Fruit fly (Drosophila melanogaster) whole organism, embryonic: ENCODE results near the gene mRpS31.

Source experiments
- Bdp1 ChIP-seq: fragments of 200-800 bp; sonication (Bioruptor generic); optimal IDR thresholded peaks from 3 replicates; lab custom pipeline; 2016; ENCODE audit warnings: missing biosample characterization, missing genetic modification characterization
- Blimp-1 ChIP-seq: fragments of 200-800 bp; sonication (Bioruptor generic); optimal IDR thresholded peaks from 3 replicates; lab custom pipeline; 2018; ENCODE audit warnings: missing biosample characterization, missing genetic modification characterization, mild to moderate bottlenecking, moderate library complexity, missing genetic modification reagents
- CG13894 ChIP-seq: fragments of 200-800 bp; sonication (Bioruptor generic); optimal IDR thresholded peaks from 3 replicates; lab custom pipeline; 2018; ENCODE audit warnings: missing biosample characterization, mild to moderate bottlenecking, missing genetic modification characterization, moderate library complexity
- CG16813 ChIP-seq: fragments of 200-800 bp; sonication (Bioruptor generic); IDR thresholded peaks from 3 replicates; pipeline ENCODE4 v1.3.6; 2022; ENCODE audit warnings: missing biosample characterization, missing genetic modification characterization; ENCODE audit not compliant: partially characterized antibody
- CG17568 ChIP-seq: fragments of 200-800 bp; sonication (Bioruptor generic); optimal IDR thresholded peaks from 2 replicates; lab custom pipeline; 2018; ENCODE audit warnings: missing biosample characterization, mild to moderate bottlenecking, missing genetic modification characterization, moderate library complexity
- CG1792 ChIP-seq: fragments of 200-800 bp; sonication (Bioruptor generic); optimal IDR thresholded peaks from 2 replicates; lab custom pipeline; 2016; ENCODE audit warnings: missing biosample characterization, missing genetic modification characterization
- CG2129 ChIP-seq: fragments of 200-800 bp; sonication (Bioruptor generic); IDR thresholded peaks from 2 replicates; pipeline ENCODE4 v1.3.6; 2022; ENCODE audit warnings: missing biosample characterization, missing genetic modification characterization; ENCODE audit not compliant: partially characterized antibody
- CG2875 ChIP-seq: fragments of 200-800 bp; sonication (Bioruptor generic); optimal IDR thresholded peaks from 2 replicates; lab custom pipeline; 2017; ENCODE audit warnings: missing biosample characterization, mild to moderate bottlenecking, missing genetic modification characterization, missing genetic modification reagents
- CG30403 ChIP-seq: fragments of 200-800 bp; sonication (Bioruptor generic); optimal IDR thresholded peaks from 3 replicates; lab custom pipeline; 2016; ENCODE audit warnings: missing biosample characterization, missing genetic modification characterization
- CG31388 ChIP-seq: fragments of 200-800 bp; sonication (Bioruptor generic); optimal IDR thresholded peaks from 2 replicates; lab custom pipeline; 2016; ENCODE audit warnings: missing biosample characterization, missing genetic modification characterization
- CG3407 ChIP-seq: fragments of 200-800 bp; sonication (Bioruptor generic); optimal IDR thresholded peaks from 2 replicates; lab custom pipeline; 2018; ENCODE audit warnings: missing biosample characterization, mild to moderate bottlenecking, missing genetic modification characterization
- CG34376 ChIP-seq: fragments of 200-800 bp; sonication (Bioruptor generic); optimal IDR thresholded peaks from 2 replicates; lab custom pipeline; 2018; ENCODE audit warnings: missing biosample characterization, mild to moderate bottlenecking, missing genetic modification characterization
- CG4730 ChIP-seq: fragments of 200-800 bp; sonication (Bioruptor generic); IDR thresholded peaks from 2 replicates; pipeline ENCODE4 v1.3.6; 2022; ENCODE audit warnings: missing biosample characterization, missing genetic modification characterization
- CG6272 ChIP-seq: fragments of 200-800 bp; sonication (Bioruptor generic); IDR thresholded peaks from 2 replicates; pipeline ENCODE4 v1.3.6; 2022; ENCODE audit warnings: missing biosample characterization, missing genetic modification characterization
- CG7556 ChIP-seq: fragments of 200-800 bp; sonication (Bioruptor generic); optimal IDR thresholded peaks from 2 replicates; lab custom pipeline; 2017; ENCODE audit warnings: missing biosample characterization, mild to moderate bottlenecking, missing genetic modification characterization
- CG8388 ChIP-seq: fragments of 200-800 bp; sonication (Bioruptor generic); optimal IDR thresholded peaks from 2 replicates; lab custom pipeline; 2019; ENCODE audit warnings: missing biosample characterization, mild to moderate bottlenecking, missing genetic modification characterization, moderate library complexity
- CG9797 ChIP-seq: fragments of 200-800 bp; sonication (Bioruptor generic); optimal IDR thresholded peaks from 3 replicates; lab custom pipeline; 2018; ENCODE audit warnings: missing biosample characterization, mild to moderate bottlenecking, missing genetic modification characterization
- D ChIP-seq, 2 experiments: fragments of 200-800 bp in 1 of 2; fragments of >200 bp in 1 of 2; sonication (Bioruptor generic) in 1 of 2; optimal IDR thresholded peaks; 2 replicates in 1 of 2; 3 replicates in 1 of 2; lab custom pipeline; 2017; ENCODE audit warnings: mild to moderate bottlenecking in 1 of 2, missing biosample characterization in 1 of 2, missing genetic modification characterization in 1 of 2, missing genetic modification reagents in 1 of 2
- HLH3B ChIP-seq: fragments of 200-800 bp; sonication (Bioruptor generic); IDR thresholded peaks from 2 replicates; pipeline ENCODE4 v1.3.6; 2022; ENCODE audit warnings: missing biosample characterization, missing genetic modification characterization
- Hey ChIP-seq: fragments of 200-800 bp; sonication (Bioruptor generic); optimal IDR thresholded peaks from 3 replicates; lab custom pipeline; 2018; ENCODE audit warnings: missing biosample characterization, mild to moderate bottlenecking, missing genetic modification characterization
- Hmx ChIP-seq: fragments of 200-800 bp; sonication (Bioruptor generic); optimal IDR thresholded peaks from 2 replicates; lab custom pipeline; 2016; ENCODE audit warnings: missing biosample characterization, missing genetic modification characterization
- Hr51 ChIP-seq, 2 experiments: fragments of 200-800 bp; sonication (Bioruptor generic); optimal IDR thresholded peaks; 2 replicates in 1 of 2; 3 replicates in 1 of 2; lab custom pipeline; 2016 to 2018; ENCODE audit warnings: missing biosample characterization in 2 of 2, missing genetic modification characterization in 2 of 2, mild to moderate bottlenecking in 1 of 2, moderate library complexity in 1 of 2
- Lhr ChIP-seq: fragments of 200-800 bp; sonication (Bioruptor generic); optimal IDR thresholded peaks from 3 replicates; lab custom pipeline; 2017; ENCODE audit warnings: mild to moderate bottlenecking, missing biosample characterization, missing genetic modification reagents, missing genetic modification characterization
- Myb ChIP-seq: fragments of 200-800 bp; sonication (Bioruptor generic); optimal IDR thresholded peaks from 2 replicates; lab custom pipeline; 2016; ENCODE audit warnings: missing biosample characterization, missing genetic modification characterization
- NK7.1 ChIP-seq: fragments of 200-800 bp; sonication (Bioruptor generic); optimal IDR thresholded peaks from 3 replicates; lab custom pipeline; 2016; ENCODE audit warnings: missing biosample characterization, missing genetic modification characterization
- Nf-YB ChIP-seq: fragments of 200-800 bp; sonication (Bioruptor generic); optimal IDR thresholded peaks from 3 replicates; lab custom pipeline; 2019; ENCODE audit warnings: missing biosample characterization, mild to moderate bottlenecking, missing genetic modification characterization, moderate library complexity
- Ravus ChIP-seq: fragments of 200-800 bp; sonication (Bioruptor generic); IDR thresholded peaks from 2 replicates; pipeline ENCODE4 v1.3.6; 2022; ENCODE audit warnings: missing biosample characterization, missing genetic modification characterization
- Sin3A ChIP-seq: fragments of >200 bp; optimal IDR thresholded peaks from 2 replicates; lab custom pipeline; 2018
- Six4 ChIP-seq: fragments of 200-800 bp; sonication (Bioruptor generic); optimal IDR thresholded peaks from 2 replicates; lab custom pipeline; 2016; ENCODE audit warnings: missing biosample characterization, missing genetic modification characterization
- Spps ChIP-seq: fragments of 200-800 bp; sonication (Bioruptor generic); optimal IDR thresholded peaks from 2 replicates; lab custom pipeline; 2018; ENCODE audit warnings: missing biosample characterization, mild to moderate bottlenecking, missing genetic modification characterization
- Trl ChIP-seq, 3 experiments: fragments of >200 bp in 2 of 3; fragments of 200-800 bp in 1 of 3; sonication (Bioruptor generic) in 1 of 3; optimal IDR thresholded peaks; 2 replicates in 1 of 3; 3 replicates in 2 of 3; lab custom pipeline; 2016 to 2017; ENCODE audit warnings: missing biosample characterization in 1 of 3, missing genetic modification characterization in 1 of 3
- ato ChIP-seq: fragments of 200-800 bp; sonication (Bioruptor generic); IDR thresholded peaks from 2 replicates; pipeline ENCODE4 v1.3.6; 2022; ENCODE audit warnings: missing biosample characterization, missing genetic modification characterization; ENCODE audit not compliant: partially characterized antibody
- bcd ChIP-seq: fragments of 200-800 bp; sonication (Bioruptor generic); optimal IDR thresholded peaks from 2 replicates; lab custom pipeline; 2017; ENCODE audit warnings: missing biosample characterization, mild to moderate bottlenecking, missing genetic modification characterization
- bsh ChIP-seq, 2 experiments: fragments of 200-800 bp; sonication (Bioruptor generic); optimal IDR thresholded peaks; 2 replicates each; lab custom pipeline; 2017 to 2018; ENCODE audit warnings: mild to moderate bottlenecking in 2 of 2, missing biosample characterization in 2 of 2, missing genetic modification characterization in 2 of 2, moderate library complexity in 1 of 2
- ci ChIP-seq: fragments of 200-800 bp; sonication (Bioruptor generic); IDR thresholded peaks from 3 replicates; pipeline ENCODE4 v1.3.6; 2022; ENCODE audit warnings: missing biosample characterization, missing genetic modification characterization
- dm ChIP-seq: fragments of 200-800 bp; sonication (Bioruptor generic); optimal IDR thresholded peaks from 3 replicates; lab custom pipeline; 2016; ENCODE audit warnings: missing biosample characterization, missing genetic modification characterization
- dmrt99B ChIP-seq: fragments of 200-800 bp; sonication (Bioruptor generic); optimal IDR thresholded peaks from 2 replicates; lab custom pipeline; 2018; ENCODE audit warnings: missing biosample characterization, mild to moderate bottlenecking, missing genetic modification characterization, moderate library complexity
- fd64A ChIP-seq: fragments of 200-800 bp; sonication (Bioruptor generic); optimal IDR thresholded peaks from 3 replicates; lab custom pipeline; 2018; ENCODE audit warnings: missing biosample characterization, mild to moderate bottlenecking, missing genetic modification characterization
- h ChIP-seq: fragments of >200 bp; optimal IDR thresholded peaks from 2 replicates; lab custom pipeline; 2017
- kni ChIP-seq: fragments of 200-800 bp; sonication (Bioruptor generic); optimal IDR thresholded peaks from 3 replicates; lab custom pipeline; 2017; ENCODE audit warnings: mild to moderate bottlenecking, missing biosample characterization, missing genetic modification reagents, missing genetic modification characterization
- mam ChIP-seq: fragments of 200-800 bp; sonication (Bioruptor generic); optimal IDR thresholded peaks from 3 replicates; lab custom pipeline; 2016; ENCODE audit warnings: missing biosample characterization, missing genetic modification characterization
- nau ChIP-seq: fragments of 200-800 bp; sonication (Bioruptor generic); optimal IDR thresholded peaks from 3 replicates; lab custom pipeline; 2017; ENCODE audit warnings: missing biosample characterization, mild to moderate bottlenecking, missing genetic modification characterization, missing genetic modification reagents
- odd ChIP-seq: fragments of 200-800 bp; sonication (Bioruptor generic); optimal IDR thresholded peaks from 2 replicates; lab custom pipeline; 2017; ENCODE audit warnings: missing biosample characterization, mild to moderate bottlenecking, missing genetic modification characterization
- peb ChIP-seq: fragments of 200-800 bp; sonication (Bioruptor generic); IDR thresholded peaks from 2 replicates; pipeline ENCODE4 v1.3.6; 2022; ENCODE audit warnings: missing biosample characterization, missing genetic modification characterization
- ranshi ChIP-seq: fragments of 200-800 bp; sonication (Bioruptor generic); IDR thresholded peaks from 2 replicates; pipeline ENCODE4 v1.3.6; 2022; ENCODE audit warnings: missing biosample characterization, missing genetic modification characterization
- row ChIP-seq: fragments of 200-800 bp; sonication (Bioruptor generic); IDR thresholded peaks from 3 replicates; pipeline ENCODE4 v1.3.6; 2022; ENCODE audit warnings: missing biosample characterization, missing genetic modification characterization
- slou ChIP-seq: fragments of 200-800 bp; sonication (Bioruptor generic); optimal IDR thresholded peaks from 3 replicates; lab custom pipeline; 2016; ENCODE audit warnings: missing biosample characterization, missing genetic modification characterization
- tap ChIP-seq: fragments of 200-800 bp; optimal IDR thresholded peaks from 3 replicates; lab custom pipeline; 2019; ENCODE audit warnings: missing biosample characterization, mild to moderate bottlenecking, missing genetic modification characterization, moderate library complexity
- yki ChIP-seq: fragments of >200 bp; optimal IDR thresholded peaks from 3 replicates; lab custom pipeline; 2018

The mRpS31 gene

DNA sequence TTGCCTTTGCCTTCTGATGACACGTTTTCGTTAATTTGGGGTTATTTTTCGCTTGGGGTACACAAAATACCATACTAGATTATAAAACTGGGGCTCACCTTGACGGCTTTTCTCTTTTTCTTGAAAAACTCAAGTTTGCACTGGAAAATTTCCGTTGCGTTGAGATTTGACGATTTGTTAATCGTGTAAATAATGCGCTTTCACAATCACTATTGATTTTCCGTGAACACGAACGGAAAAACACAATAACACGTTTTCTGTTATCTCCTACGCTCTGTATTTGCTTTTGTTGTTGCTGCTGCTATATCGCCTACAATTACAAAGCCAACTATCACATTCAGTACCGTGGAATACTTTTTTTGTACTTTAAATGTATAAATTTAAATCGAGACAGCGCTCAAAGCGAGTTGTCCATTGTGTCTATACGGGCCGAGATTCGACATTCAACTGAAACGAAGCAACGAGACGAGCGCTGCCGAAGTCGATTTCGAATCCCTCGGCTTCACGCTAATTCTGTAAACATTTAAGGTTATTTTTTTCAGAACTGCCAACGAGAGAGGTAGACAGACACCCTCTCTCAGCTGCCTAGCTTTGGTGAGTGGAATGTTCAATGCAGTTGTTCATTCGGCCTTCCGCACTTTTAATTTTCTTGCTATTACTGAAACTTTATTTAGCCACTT lies 41.5 kb downstream of the mRpS31 start (continued):
- peak in 1 of 2 experiments; percentile 66 for TF ChIP-seq Trl (optimal IDR thresholded peaks at IDR 0.05; lab: Kevin White, UChicago)
- no peak for TF ChIP-seq Trl (GFP tag; optimal IDR thresholded peaks at IDR 0.05; lab: Kevin White, UChicago)
- TF ChIP-seq CG13894 (tag; lab: Kevin White, UChicago) = peak; percentile 73
- no peak for TF ChIP-seq Lhr (GFP tag; lab: Kevin White, UChicago)
- TF ChIP-seq NK7.1 = no peak
- TF ChIP-seq CG2129 = no peak
- TF ChIP-seq CG8388 (GFP tag; lab: Kevin White, UChicago) = no peak
- no peak for TF ChIP-seq CG30403 (GFP tag; lab: Kevin White, UChicago)
- no peak for TF ChIP-seq Spps (tag; lab: Kevin White, UChicago)
- TF ChIP-seq Bdp1 = no peak
- TF ChIP-seq h (lab: Kevin White, UChicago) = no peak
- peak; percentile 52 for TF ChIP-seq nau (GFP tag; lab: Kevin White, UChicago)
- TF ChIP-seq CG17568 (GFP tag; lab: Kevin White, UChicago) = peak; percentile 56
- TF ChIP-seq CG4730 (GFP tag; lab: Robert Waterston, UW) = no peak
- TF ChIP-seq CG9797 = peak; percentile 19
- TF ChIP-seq D (optimal IDR thresholded peaks at IDR 0.05; lab: Kevin White, UChicago) = no peak
- no peak for TF ChIP-seq D (GFP tag; optimal IDR thresholded peaks at IDR 0.05; lab: Kevin White, UChicago)
- no peak for TF ChIP-seq bcd
- no peak for TF ChIP-seq peb (GFP tag; lab: Robert Waterston, UW)
- no peak for TF ChIP-seq Sin3A
- no peak for TF ChIP-seq Myb (GFP tag; lab: Kevin White, UChicago)
- TF ChIP-seq Hey (tag; lab: Kevin White, UChicago) = no peak
- TF ChIP-seq Six4 (GFP tag; lab: Kevin White, UChicago) = no peak
- no peak for TF ChIP-seq Nf-YB (GFP tag; lab: Kevin White, UChicago)
- no peak for TF ChIP-seq CG31388 (GFP tag; lab: Kevin White, UChicago)
- no peak for TF ChIP-seq Hr51 (GFP tag; optimal IDR thresholded peaks at IDR 0.05; lab: Kevin White, UChicago)
- no peak for TF ChIP-seq Ravus (GFP tag; lab: Robert Waterston, UW)
- TF ChIP-seq ci (GFP tag; lab: Robert Waterston, UW) = peak; percentile 69; the same call in 1 of the 3 replicates
- TF ChIP-seq kni (GFP tag; lab: Kevin White, UChicago) = peak; percentile 81
- TF ChIP-seq CG7556 (GFP tag; lab: Kevin White, UChicago) = no peak
- TF ChIP-seq Hmx (GFP tag; lab: Kevin White, UChicago) = no peak
- peak; percentile 22 for TF ChIP-seq fd64A
- TF ChIP-seq row (GFP tag; lab: Robert Waterston, UW) = peak; percentile 31; the same call in 1 of the 3 replicates
- TF ChIP-seq Blimp-1 = no peak
- peak; percentile 85 for TF ChIP-seq CG34376 (GFP tag; lab: Kevin White, UChicago)
- no peak for TF ChIP-seq CG1792 (GFP tag; lab: Kevin White, UChicago)
- peak; percentile 52 for TF ChIP-seq tap
- no peak for TF ChIP-seq CG3407
- TF ChIP-seq CG6272 (GFP tag; lab: Robert Waterston, UW) = no peak
- no peak for TF ChIP-seq yki (lab: Kevin White, UChicago)
- TF ChIP-seq odd (GFP tag; lab: Kevin White, UChicago) = no peak
- TF ChIP-seq dmrt99B (tag; lab: Kevin White, UChicago) = no peak
- TF ChIP-seq CG16813 (GFP tag; lab: Robert Waterston, UW) = no peak
- TF ChIP-seq bsh (GFP tag; optimal IDR thresholded peaks at IDR 0.05; lab: Kevin White, UChicago) = peak in 1 of 2 experiments; percentile 9
- TF ChIP-seq mam (GFP tag; lab: Kevin White, UChicago) = no peak
- 0 out of 2 replicates have a peak, but pooled peaks have one; percentile 24 for TF ChIP-seq ato (GFP tag; lab: Robert Waterston, UW)
- TF ChIP-seq HLH3B (GFP tag; lab: Robert Waterston, UW) = no peak
- no peak for TF ChIP-seq slou
- TF ChIP-seq ranshi (GFP tag; lab: Robert Waterston, UW) = no peak; the same call in 1 of the 2 replicates
- no peak for TF ChIP-seq dm (GFP tag; lab: Kevin White, UChicago)
- TF ChIP-seq CG2875 (GFP tag; lab: Kevin White, UChicago) = peak; percentile 5
